Worm (Caenorhabditis elegans) whole organism, L3 larva: ENCODE results near the gene mlt-7.

ENCODE experiments used
- R02D3.7 ChIP-seq: fragments of 150-350 bp; optimal IDR thresholded peaks from 2 replicates; lab custom pipeline; 2014; ENCODE audit warnings: missing biosample characterization, missing genetic modification characterization
- aly-2 ChIP-seq: fragments of 150-350 bp; optimal IDR thresholded peaks from 2 replicates; lab custom pipeline; 2014; ENCODE audit warnings: missing biosample characterization, missing genetic modification characterization
- ama-1 ChIP-seq: fragments of 150-350 bp; optimal IDR thresholded peaks from 2 replicates; lab custom pipeline; 2018
- ceh-16 ChIP-seq: sonication (generic microtip); optimal IDR thresholded peaks from 2 replicates; lab custom pipeline; 2017; ENCODE audit warnings: missing biosample characterization, missing genetic modification characterization
- ceh-28 ChIP-seq: fragments of 150-350 bp; optimal IDR thresholded peaks from 2 replicates; lab custom pipeline; 2014; ENCODE audit warnings: missing biosample characterization, missing genetic modification reagents, missing genetic modification characterization
- ceh-82 ChIP-seq: fragments of 150-350 bp; optimal IDR thresholded peaks from 2 replicates; lab custom pipeline; 2014; ENCODE audit warnings: missing biosample characterization, missing genetic modification characterization
- ceh-9 ChIP-seq: sonication (generic microtip); optimal IDR thresholded peaks from 2 replicates; lab custom pipeline; 2018; ENCODE audit warnings: missing biosample characterization, missing genetic modification characterization
- daf-12 ChIP-seq: fragments of 150-350 bp; optimal IDR thresholded peaks from 2 replicates; lab custom pipeline; 2014; ENCODE audit warnings: missing biosample characterization, missing genetic modification reagents, missing genetic modification characterization
- egl-27 ChIP-seq: sonication (generic microtip); optimal IDR thresholded peaks from 4 replicates; lab custom pipeline; 2017; ENCODE audit warnings: missing biosample characterization, missing genetic modification reagents, missing genetic modification characterization
- egl-5 ChIP-seq: fragments of 150-350 bp; optimal IDR thresholded peaks from 2 replicates; lab custom pipeline; 2017; ENCODE audit warnings: missing biosample characterization, missing genetic modification reagents, missing genetic modification characterization, inconsistent platforms
- elt-2 ChIP-seq: sonication (generic microtip); optimal IDR thresholded peaks from 2 replicates; lab custom pipeline; 2016; ENCODE audit warnings: missing genetic modification reagents, mild to moderate bottlenecking, missing genetic modification characterization, missing compliant biosample characterization
- elt-3 ChIP-seq, 3 experiments: fragments of 150-350 bp in 1 of 3; sonication (generic microtip) in 2 of 3; optimal IDR thresholded peaks; 2 replicates in 2 of 3; 4 replicates in 1 of 3; lab custom pipeline; 2014 to 2017; ENCODE audit warnings: missing biosample characterization in 3 of 3, missing genetic modification characterization in 3 of 3
- eor-1 ChIP-seq, 2 experiments: fragments of 150-350 bp; optimal IDR thresholded peaks; 2 replicates each; lab custom pipeline; 2014 to 2018; ENCODE audit warnings: missing biosample characterization in 2 of 2, missing genetic modification characterization in 2 of 2
- fkh-10 ChIP-seq: sonication (generic microtip); optimal IDR thresholded peaks from 2 replicates; lab custom pipeline; 2017; ENCODE audit warnings: missing biosample characterization, missing genetic modification reagents, missing genetic modification characterization
- fkh-2 ChIP-seq: fragments of 150-350 bp; optimal IDR thresholded peaks from 2 replicates; lab custom pipeline; 2014; ENCODE audit warnings: missing biosample characterization, missing genetic modification reagents, missing genetic modification characterization
- fos-1 ChIP-seq: fragments of 150-350 bp; optimal IDR thresholded peaks from 2 replicates; lab custom pipeline; 2014; ENCODE audit warnings: missing biosample characterization, missing genetic modification characterization
- hmg-11 ChIP-seq: sonication (generic microtip); optimal IDR thresholded peaks from 2 replicates; lab custom pipeline; 2016; ENCODE audit warnings: missing genetic modification characterization, missing compliant biosample characterization
- jun-1 ChIP-seq: fragments of 150-350 bp; optimal IDR thresholded peaks from 2 replicates; lab custom pipeline; 2014; ENCODE audit warnings: missing biosample characterization, missing genetic modification reagents, missing genetic modification characterization
- lin-15B ChIP-seq: fragments of 150-350 bp; optimal IDR thresholded peaks from 2 replicates; lab custom pipeline; 2014; ENCODE audit warnings: missing biosample characterization, missing genetic modification characterization
- lin-39 ChIP-seq: fragments of 150-350 bp; optimal IDR thresholded peaks from 2 replicates; lab custom pipeline; 2018; ENCODE audit warnings: missing biosample characterization, missing genetic modification reagents, missing genetic modification characterization
- lsy-12 ChIP-seq: sonication (generic microtip); optimal IDR thresholded peaks from 2 replicates; lab custom pipeline; 2016; ENCODE audit warnings: mild to moderate bottlenecking, missing genetic modification characterization, missing compliant biosample characterization
- mdl-1 ChIP-seq: fragments of 150-350 bp; optimal IDR thresholded peaks from 2 replicates; lab custom pipeline; 2014; ENCODE audit warnings: missing biosample characterization, missing genetic modification characterization
- mml-1 ChIP-seq: fragments of 150-350 bp; sonication (generic microtip); optimal IDR thresholded peaks from 3 replicates; lab custom pipeline; 2014; ENCODE audit warnings: missing biosample characterization, missing genetic modification characterization
- nfya-1 ChIP-seq: sonication (generic microtip); optimal IDR thresholded peaks from 2 replicates; lab custom pipeline; 2017; ENCODE audit warnings: missing genetic modification characterization, mild to moderate bottlenecking, missing compliant biosample characterization, antibody characterized with exemption, moderate library complexity; ENCODE audit not compliant: insufficient read depth
- nhr-11 ChIP-seq: fragments of 150-350 bp; optimal IDR thresholded peaks from 2 replicates; lab custom pipeline; 2014; ENCODE audit warnings: missing biosample characterization, missing genetic modification characterization
- nhr-12 ChIP-seq: fragments of 150-350 bp; optimal IDR thresholded peaks from 2 replicates; lab custom pipeline; 2014; ENCODE audit warnings: missing biosample characterization, missing genetic modification characterization
- nhr-23 ChIP-seq: fragments of 150-350 bp; optimal IDR thresholded peaks from 2 replicates; lab custom pipeline; 2014; ENCODE audit warnings: missing biosample characterization, missing genetic modification reagents, missing genetic modification characterization
- nhr-237 ChIP-seq: fragments of 150-350 bp; optimal IDR thresholded peaks from 2 replicates; lab custom pipeline; 2014; ENCODE audit warnings: missing biosample characterization, missing genetic modification characterization
- nhr-25 ChIP-seq: sonication (generic microtip); optimal IDR thresholded peaks from 2 replicates; lab custom pipeline; 2017; ENCODE audit warnings: missing biosample characterization, missing genetic modification characterization
- nhr-28 ChIP-seq: fragments of 150-350 bp; optimal IDR thresholded peaks from 2 replicates; lab custom pipeline; 2014; ENCODE audit warnings: missing biosample characterization, missing genetic modification characterization
- nhr-43 ChIP-seq: sonication (generic microtip); optimal IDR thresholded peaks from 2 replicates; lab custom pipeline; 2016; ENCODE audit warnings: mild to moderate bottlenecking, missing genetic modification characterization, missing compliant biosample characterization; ENCODE audit not compliant: poor library complexity, severe bottlenecking
- nhr-67 ChIP-seq: fragments of 150-350 bp; optimal IDR thresholded peaks from 2 replicates; lab custom pipeline; 2014; ENCODE audit warnings: missing biosample characterization, missing genetic modification characterization
- nhr-76 ChIP-seq: fragments of 150-350 bp; sonication (generic microtip); optimal IDR thresholded peaks from 5 replicates; lab custom pipeline; 2014; ENCODE audit warnings: missing biosample characterization, missing genetic modification characterization
- nhr-77 ChIP-seq: fragments of 150-350 bp; optimal IDR thresholded peaks from 2 replicates; lab custom pipeline; 2014; ENCODE audit warnings: missing biosample characterization, missing genetic modification characterization
- pha-4 ChIP-seq: fragments of 150-350 bp; optimal IDR thresholded peaks from 2 replicates; lab custom pipeline; 2014; ENCODE audit warnings: missing biosample characterization, missing genetic modification reagents, missing genetic modification characterization
- pqm-1 ChIP-seq: fragments of 150-350 bp; optimal IDR thresholded peaks from 2 replicates; lab custom pipeline; 2017; ENCODE audit warnings: missing biosample characterization, missing genetic modification characterization, inconsistent platforms
- sea-2 ChIP-seq: fragments of 150-350 bp; sonication (generic microtip); optimal IDR thresholded peaks from 4 replicates; lab custom pipeline; 2014; ENCODE audit warnings: missing biosample characterization, missing genetic modification reagents, missing genetic modification characterization
- skn-1 ChIP-seq: fragments of 150-350 bp; optimal IDR thresholded peaks from 2 replicates; lab custom pipeline; 2014; ENCODE audit warnings: missing biosample characterization, missing genetic modification characterization
- snpc-4 ChIP-seq: fragments of 150-350 bp; optimal IDR thresholded peaks from 2 replicates; lab custom pipeline; 2014; ENCODE audit warnings: missing biosample characterization, missing genetic modification characterization
- tbx-2 ChIP-seq: sonication (generic microtip); optimal IDR thresholded peaks from 2 replicates; lab custom pipeline; 2016; ENCODE audit warnings: mild to moderate bottlenecking, missing genetic modification characterization, missing compliant biosample characterization
- unc-39 ChIP-seq: sonication (generic microtip); optimal IDR thresholded peaks from 4 replicates; lab custom pipeline; 2017; ENCODE audit warnings: missing biosample characterization, missing genetic modification characterization
- unc-62 ChIP-seq: fragments of 150-350 bp; sonication (generic microtip); optimal IDR thresholded peaks from 4 replicates; lab custom pipeline; 2014; ENCODE audit warnings: missing biosample characterization, missing genetic modification reagents, missing genetic modification characterization
- zag-1 ChIP-seq: fragments of 150-350 bp; optimal IDR thresholded peaks from 2 replicates; lab custom pipeline; 2014; ENCODE audit warnings: missing biosample characterization, missing genetic modification characterization
- ztf-11 ChIP-seq: fragments of 150-350 bp; optimal IDR thresholded peaks from 2 replicates; lab custom pipeline; 2014; ENCODE audit warnings: missing biosample characterization, missing genetic modification characterization
- ztf-4 ChIP-seq: fragments of 150-350 bp; optimal IDR thresholded peaks from 2 replicates; lab custom pipeline; 2014; ENCODE audit warnings: missing biosample characterization, missing genetic modification characterization

The mlt-7 gene

ce11 chrII:4372867-4373397, 19.9 kb upstream of the mlt-7 start:
- TF ChIP-seq nfya-1 (tag; lab: Kevin White, UChicago): no peak
- no peak for TF ChIP-seq sea-2
- TF ChIP-seq lin-39 (tag; lab: Kevin White, UChicago): no peak
- no peak for TF ChIP-seq ceh-28
- no peak for TF ChIP-seq daf-12 (tag; lab: Kevin White, UChicago)
- TF ChIP-seq elt-3 (tag; optimal IDR thresholded peaks at IDR 0.05; lab: Kevin White, UChicago): no peak
- TF ChIP-seq elt-2: no peak
- TF ChIP-seq mdl-1: no peak
- TF ChIP-seq unc-39 (tag; lab: Kevin White, UChicago): no peak
- TF ChIP-seq fkh-10 (GFP tag; lab: Kevin White, UChicago): no peak
- TF ChIP-seq egl-27 (tag; lab: Kevin White, UChicago): no peak
- TF ChIP-seq nhr-43: no peak
- no peak for TF ChIP-seq lin-15B (tag; lab: Kevin White, UChicago)
- no peak for TF ChIP-seq fkh-2 (tag; lab: Kevin White, UChicago)
- no peak for TF ChIP-seq ztf-4 (tag; lab: Kevin White, UChicago)
- no peak for TF ChIP-seq pqm-1
- TF ChIP-seq hmg-11 (tag; lab: Kevin White, UChicago): no peak

ce11 chrII:4374885-4375284, 17.9 kb upstream of the mlt-7 start:
- no peak for TF ChIP-seq fos-1 (tag; lab: Kevin White, UChicago)
- no peak for TF ChIP-seq daf-12 (tag; lab: Kevin White, UChicago)
- TF ChIP-seq ama-1 (lab: Kevin White, UChicago): no peak
- no peak for TF ChIP-seq elt-3 (tag; optimal IDR thresholded peaks at IDR 0.05; lab: Kevin White, UChicago)
- no peak for TF ChIP-seq nfya-1 (tag; lab: Kevin White, UChicago)
- no peak for TF ChIP-seq ztf-11 (tag; lab: Kevin White, UChicago)
- no peak for TF ChIP-seq nhr-11 (tag; lab: Kevin White, UChicago)
- no peak for TF ChIP-seq lin-15B (tag; lab: Kevin White, UChicago)
- TF ChIP-seq egl-27 (tag; lab: Kevin White, UChicago): no peak
- no peak for TF ChIP-seq pha-4
- no peak for TF ChIP-seq nhr-12
- TF ChIP-seq nhr-25: no peak
- no peak for TF ChIP-seq nhr-23 (tag; lab: Kevin White, UChicago)
- no peak for TF ChIP-seq nhr-67
- TF ChIP-seq, all 47 proteins: peak for 0

- TF ChIP-seq ceh-16 (tag; lab: Kevin White, UChicago) (no peak), nhr-11 (tag; lab: Kevin White, UChicago) (peak; percentile 61), ama-1 (lab: Kevin White, UChicago) (peak; percentile 79), sea-2 (no peak), unc-39 (tag; lab: Kevin White, UChicago) (no peak), ceh-82 (peak; percentile 91), unc-62 (GFP tag; lab: Kevin White, UChicago) (peak; percentile 66), ceh-28 (peak; percentile 94), ztf-11 (tag; lab: Kevin White, UChicago) (no peak), ceh-9 (tag; lab: Kevin White, UChicago) (no peak), nhr-25 (peak; percentile 97), daf-12 (tag; lab: Kevin White, UChicago) (peak; percentile 29), nhr-28 (tag; lab: Kevin White, UChicago) (no peak), nhr-67 (no peak), mml-1 (tag; lab: Kevin White, UChicago) (no peak), lin-15B (tag; lab: Kevin White, UChicago) (peak; percentile 98), nfya-1 (tag; lab: Kevin White, UChicago) (peak; percentile 99), egl-5 (tag; lab: Kevin White, UChicago) (peak; percentile 79), tbx-2 (tag; lab: Kevin White, UChicago) (peak; percentile 78), elt-3 (tag; optimal IDR thresholded peaks at IDR 0.05; lab: Kevin White, UChicago) (peak in 1 of 3 experiments; percentile 23), nhr-237 (tag; lab: Kevin White, UChicago) (no peak), elt-2 (peak; percentile 98), hmg-11 (tag; lab: Kevin White, UChicago) (peak; percentile 95), mdl-1 (peak; percentile 87), nhr-23 (tag; lab: Kevin White, UChicago) (peak; percentile 94), aly-2 (tag; lab: Kevin White, UChicago) (no peak), jun-1 (tag; lab: Kevin White, UChicago) (peak; percentile 94), pha-4 (peak; percentile 97), zag-1 (peak; percentile 64), nhr-77 (peak; percentile 58), fos-1 (tag; lab: Kevin White, UChicago) (peak; percentile 64), eor-1 (tag; optimal IDR thresholded peaks at IDR 0.05; lab: Kevin White, UChicago) (no peak), R02D3.7 (tag; lab: Kevin White, UChicago) (peak; percentile 83), snpc-4 (tag; lab: Kevin White, UChicago) (peak; percentile 88), skn-1 (peak; percentile 60), lsy-12 (tag; lab: Kevin White, UChicago) (peak; percentile 96), nhr-76 (tag; lab: Kevin White, UChicago) (peak; percentile 44)
Measured at ce11 chrII:4376295-4377172, 16.3 kb upstream of the mlt-7 start, which contains the start of gene ntl-2. Gene ntl-2 (minus strand): TSS chrII:4376465.
